Worm (Caenorhabditis elegans) whole organism, L1 larva: ENCODE results near the gene H40L08.8.

ENCODE experiments used
- C04F5.9 ChIP-seq: sonication (generic microtip); optimal IDR thresholded peaks from 2 replicates; lab custom pipeline; 2016; ENCODE audit warnings: missing genetic modification characterization, missing compliant biosample characterization
- C16A3.4 ChIP-seq: fragments of 150-350 bp; optimal IDR thresholded peaks from 2 replicates; lab custom pipeline; 2014; ENCODE audit warnings: missing biosample characterization, missing genetic modification characterization
- Y116A8C.19 ChIP-seq: sonication (generic microtip); optimal IDR thresholded peaks from 2 replicates; lab custom pipeline; 2016; ENCODE audit warnings: missing compliant biosample characterization, missing genetic modification characterization, borderline replicate concordance
- aha-1 ChIP-seq: fragments of 150-350 bp; optimal IDR thresholded peaks from 2 replicates; lab custom pipeline; 2014; ENCODE audit warnings: missing biosample characterization, missing genetic modification characterization
- aly-2 ChIP-seq: fragments of 150-350 bp; optimal IDR thresholded peaks from 2 replicates; lab custom pipeline; 2014; ENCODE audit warnings: missing biosample characterization, missing genetic modification characterization
- ama-1 ChIP-seq: fragments of 150-350 bp; optimal IDR thresholded peaks from 2 replicates; lab custom pipeline; 2014
- blmp-1 ChIP-seq: fragments of 150-350 bp; optimal IDR thresholded peaks from 2 replicates; lab custom pipeline; 2014; ENCODE audit warnings: missing biosample characterization, missing genetic modification characterization
- ceh-63 ChIP-seq: fragments of 200-800 bp; sonication (Bioruptor generic); optimal IDR thresholded peaks from 2 replicates; lab custom pipeline; 2018; ENCODE audit warnings: mild to moderate bottlenecking, missing genetic modification characterization, missing compliant biosample characterization
- ceh-8 ChIP-seq: fragments of 200-800 bp; sonication (Bioruptor generic); optimal IDR thresholded peaks from 2 replicates; lab custom pipeline; 2018; ENCODE audit warnings: mild to moderate bottlenecking, missing genetic modification characterization, moderate library complexity, missing compliant biosample characterization
- ceh-82 ChIP-seq, 3 experiments: fragments of 150-350 bp in 1 of 3; sonication (generic microtip) in 2 of 3; optimal IDR thresholded peaks; 2 replicates each; lab custom pipeline; 2014 to 2017; ENCODE audit warnings: missing biosample characterization in 3 of 3, missing genetic modification characterization in 3 of 3
- ceh-88 ChIP-seq: fragments of 200-800 bp; sonication (Bioruptor generic); IDR thresholded peaks from 2 replicates; pipeline ENCODE4 v1.3.6; 2022; ENCODE audit warnings: missing genetic modification characterization, missing compliant biosample characterization
- ces-1 ChIP-seq: fragments of 150-350 bp; optimal IDR thresholded peaks from 2 replicates; lab custom pipeline; 2014; ENCODE audit warnings: missing biosample characterization, missing genetic modification reagents, missing genetic modification characterization
- dpl-1 ChIP-seq, 3 experiments: fragments of 150-350 bp in 2 of 3; sonication (generic microtip) in 1 of 3; optimal IDR thresholded peaks; 2 replicates each; lab custom pipeline; 2014 to 2017; ENCODE audit warnings: missing biosample characterization in 3 of 3, missing genetic modification characterization in 3 of 3, missing genetic modification reagents in 3 of 3
- dsc-1 ChIP-seq: sonication (generic microtip); optimal IDR thresholded peaks from 2 replicates; lab custom pipeline; 2016; ENCODE audit warnings: mild to moderate bottlenecking, missing genetic modification characterization, missing compliant biosample characterization
- elt-2 ChIP-seq: sonication (generic microtip); optimal IDR thresholded peaks from 2 replicates; lab custom pipeline; 2016; ENCODE audit warnings: missing genetic modification characterization, mild to moderate bottlenecking, inconsistent platforms, missing compliant biosample characterization, missing genetic modification reagents
- elt-3 ChIP-seq, 6 experiments: fragments of 150-350 bp in 1 of 6; sonication (generic microtip); optimal IDR thresholded peaks; 2 replicates each; lab custom pipeline; 2017 to 2018; ENCODE audit warnings: missing biosample characterization in 6 of 6, missing genetic modification characterization in 6 of 6, inconsistent platforms in 1 of 6
- ets-5 ChIP-seq: fragments of 200-800 bp; sonication (Bioruptor generic); IDR thresholded peaks from 2 replicates; pipeline ENCODE4 v1.3.6; 2022; ENCODE audit warnings: missing genetic modification characterization, missing compliant biosample characterization
- fkh-10 ChIP-seq: sonication (generic microtip); optimal IDR thresholded peaks from 2 replicates; lab custom pipeline; 2017; ENCODE audit warnings: missing biosample characterization, missing genetic modification reagents, missing genetic modification characterization
- fkh-8 ChIP-seq: sonication (generic microtip); optimal IDR thresholded peaks from 2 replicates; lab custom pipeline; 2016; ENCODE audit warnings: mild to moderate bottlenecking, missing genetic modification characterization, missing compliant biosample characterization
- fos-1 ChIP-seq: fragments of 150-350 bp; optimal IDR thresholded peaks from 2 replicates; lab custom pipeline; 2014; ENCODE audit warnings: missing biosample characterization, missing genetic modification characterization
- hlh-4 ChIP-seq: sonication (generic microtip); optimal IDR thresholded peaks from 2 replicates; lab custom pipeline; 2016; ENCODE audit warnings: mild to moderate bottlenecking, missing genetic modification characterization, missing compliant biosample characterization
- irx-1 ChIP-seq: sonication (generic microtip); optimal IDR thresholded peaks from 2 replicates; lab custom pipeline; 2016; ENCODE audit warnings: missing genetic modification characterization, missing compliant biosample characterization
- jun-1 ChIP-seq: fragments of 150-350 bp; optimal IDR thresholded peaks from 2 replicates; lab custom pipeline; 2014; ENCODE audit warnings: missing biosample characterization, missing genetic modification reagents, missing genetic modification characterization
- lin-13 ChIP-seq: fragments of 150-350 bp; optimal IDR thresholded peaks from 2 replicates; lab custom pipeline; 2014; ENCODE audit warnings: missing biosample characterization, missing genetic modification reagents, missing genetic modification characterization
- lin-14 ChIP-seq: fragments of 200-800 bp; sonication (Bioruptor generic); optimal IDR thresholded peaks from 2 replicates; lab custom pipeline; 2018; ENCODE audit warnings: mild to moderate bottlenecking, missing genetic modification characterization, moderate library complexity, missing compliant biosample characterization
- lin-15B ChIP-seq: fragments of 150-350 bp; sonication (generic microtip); optimal IDR thresholded peaks from 3 replicates; lab custom pipeline; 2014; ENCODE audit warnings: missing biosample characterization, missing genetic modification characterization
- lin-35 ChIP-seq, 2 experiments: fragments of 150-350 bp; optimal IDR thresholded peaks; 2 replicates each; lab custom pipeline; 2014; ENCODE audit warnings: missing biosample characterization in 2 of 2, missing genetic modification characterization in 2 of 2, missing genetic modification reagents in 2 of 2
- lir-3 ChIP-seq: sonication (generic microtip); optimal IDR thresholded peaks from 2 replicates; lab custom pipeline; 2016; ENCODE audit warnings: mild to moderate bottlenecking, missing genetic modification characterization, moderate library complexity, missing compliant biosample characterization; ENCODE audit not compliant: poor library complexity
- lsy-2 ChIP-seq, 2 experiments: fragments of 150-350 bp; optimal IDR thresholded peaks; 2 replicates each; lab custom pipeline; 2014; ENCODE audit warnings: missing biosample characterization in 2 of 2, missing genetic modification characterization in 2 of 2
- mdl-1 ChIP-seq, 2 experiments: fragments of 150-350 bp; optimal IDR thresholded peaks; 2 replicates each; lab custom pipeline; 2014 to 2017; ENCODE audit warnings: missing biosample characterization in 2 of 2, missing genetic modification characterization in 2 of 2, inconsistent platforms in 1 of 2
- nhr-11 ChIP-seq: fragments of 150-350 bp; optimal IDR thresholded peaks from 2 replicates; lab custom pipeline; 2014; ENCODE audit warnings: missing biosample characterization, missing genetic modification characterization
- nhr-20 ChIP-seq: sonication (generic microtip); optimal IDR thresholded peaks from 2 replicates; lab custom pipeline; 2016; ENCODE audit warnings: mild to moderate bottlenecking, missing genetic modification characterization, missing compliant biosample characterization
- nhr-237 ChIP-seq: fragments of 150-350 bp; optimal IDR thresholded peaks from 2 replicates; lab custom pipeline; 2014; ENCODE audit warnings: missing biosample characterization, missing genetic modification characterization
- nhr-28 ChIP-seq: fragments of 150-350 bp; optimal IDR thresholded peaks from 2 replicates; lab custom pipeline; 2014; ENCODE audit warnings: missing biosample characterization, missing genetic modification characterization
- nhr-47 ChIP-seq: sonication (generic microtip); optimal IDR thresholded peaks from 2 replicates; lab custom pipeline; 2016; ENCODE audit warnings: mild to moderate bottlenecking, missing genetic modification characterization, moderate library complexity, missing compliant biosample characterization
- nhr-71 ChIP-seq: sonication (generic microtip); optimal IDR thresholded peaks from 2 replicates; lab custom pipeline; 2016; ENCODE audit warnings: mild to moderate bottlenecking, missing genetic modification characterization, moderate library complexity, missing compliant biosample characterization
- nhr-84 ChIP-seq: sonication (generic microtip); optimal IDR thresholded peaks from 2 replicates; lab custom pipeline; 2017; ENCODE audit warnings: missing biosample characterization, missing genetic modification characterization
- nhr-85 ChIP-seq: sonication (generic microtip); peaks from one replicate; lab custom pipeline; 2016; ENCODE audit warnings: missing genetic modification characterization, inconsistent platforms, missing compliant biosample characterization
- pqm-1 ChIP-seq: sonication (generic microtip); optimal IDR thresholded peaks from 3 replicates; lab custom pipeline; 2017; ENCODE audit warnings: missing biosample characterization, missing genetic modification characterization
- rnt-1 ChIP-seq: sonication (generic microtip); optimal IDR thresholded peaks from 2 replicates; lab custom pipeline; 2016; ENCODE audit warnings: mild to moderate bottlenecking, missing genetic modification characterization, moderate library complexity, missing compliant biosample characterization
- skn-1 ChIP-seq: fragments of 150-350 bp; optimal IDR thresholded peaks from 2 replicates; lab custom pipeline; 2014; ENCODE audit warnings: missing biosample characterization, missing genetic modification characterization
- sox-4 ChIP-seq: sonication (generic microtip); optimal IDR thresholded peaks from 2 replicates; lab custom pipeline; 2016; ENCODE audit warnings: missing genetic modification characterization, missing compliant biosample characterization
- sptf-1 ChIP-seq: fragments of 150-350 bp; optimal IDR thresholded peaks from 2 replicates; lab custom pipeline; 2014; ENCODE audit warnings: missing biosample characterization, missing genetic modification characterization
- sup-37 ChIP-seq: fragments of 200-800 bp; sonication (Bioruptor generic); optimal IDR thresholded peaks from 2 replicates; lab custom pipeline; 2018; ENCODE audit warnings: mild to moderate bottlenecking, missing genetic modification characterization, missing compliant biosample characterization
- swsn-7 ChIP-seq: sonication (generic microtip); optimal IDR thresholded peaks from 2 replicates; lab custom pipeline; 2016; ENCODE audit warnings: missing genetic modification characterization, missing compliant biosample characterization
- tlp-1 ChIP-seq: fragments of 150-350 bp; optimal IDR thresholded peaks from 2 replicates; lab custom pipeline; 2014; ENCODE audit warnings: missing biosample characterization, missing genetic modification characterization
- unc-130 ChIP-seq: fragments of 150-350 bp; optimal IDR thresholded peaks from 2 replicates; lab custom pipeline; 2017; ENCODE audit warnings: missing biosample characterization, missing genetic modification characterization, inconsistent platforms
- unc-86 ChIP-seq: sonication (generic microtip); optimal IDR thresholded peaks from 2 replicates; lab custom pipeline; 2016; ENCODE audit warnings: missing genetic modification characterization, missing compliant biosample characterization
- unc-98 ChIP-seq: fragments of 200-800 bp; sonication (Bioruptor generic); IDR thresholded peaks from 2 replicates; pipeline ENCODE4 v1.3.6; 2022; ENCODE audit warnings: missing genetic modification characterization, missing compliant biosample characterization
- xbp-1 ChIP-seq: sonication (generic microtip); optimal IDR thresholded peaks from 2 replicates; lab custom pipeline; 2016; ENCODE audit warnings: missing genetic modification characterization, missing compliant biosample characterization
- zag-1 ChIP-seq: fragments of 150-350 bp; optimal IDR thresholded peaks from 2 replicates; lab custom pipeline; 2014; ENCODE audit warnings: missing biosample characterization, missing genetic modification characterization
- ztf-11 ChIP-seq, 2 experiments: sonication (generic microtip); optimal IDR thresholded peaks; 2 replicates each; lab custom pipeline; 2016 to 2017; ENCODE audit warnings: missing genetic modification characterization in 2 of 2, missing biosample characterization in 1 of 2, missing compliant biosample characterization in 1 of 2
- ztf-4 ChIP-seq: fragments of 150-350 bp; optimal IDR thresholded peaks from 2 replicates; lab custom pipeline; 2014; ENCODE audit warnings: missing biosample characterization, missing genetic modification characterization

The H40L08.8 gene

DNA sequence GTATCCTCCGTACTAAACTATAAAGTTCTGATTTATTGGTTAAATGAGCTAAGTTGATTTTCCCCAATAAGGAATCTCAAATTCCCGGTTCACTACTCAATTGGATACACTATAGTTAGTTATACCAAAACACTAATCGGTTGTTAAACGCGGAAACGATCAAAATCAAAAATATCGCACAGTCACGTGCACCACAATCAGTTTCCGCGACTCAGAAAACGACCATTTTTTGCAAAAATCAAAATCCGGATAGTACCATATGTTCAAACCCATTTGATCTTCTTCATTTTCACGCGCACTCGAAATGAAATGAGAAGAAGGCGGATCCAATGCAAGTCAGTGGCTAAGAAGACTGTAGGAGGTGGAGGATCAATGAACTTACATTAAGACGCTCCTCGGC lies 4.1 kb upstream of the H40L08.8 start (continued):
- TF ChIP-seq nhr-237 (tag; lab: Kevin White, UChicago), result no peak

ce11 chrX:15079406-15079805 lies 2.0 kb upstream of the H40L08.8 start:
- TF ChIP-seq nhr-47, result no peak
- TF ChIP-seq zag-1 (tag; lab: Kevin White, UChicago), result no peak
- no peak for TF ChIP-seq pqm-1 (tag; lab: Kevin White, UChicago)
- no peak for TF ChIP-seq ceh-82 (tag; optimal IDR thresholded peaks at IDR 0.05; lab: Kevin White, UChicago)
- no peak for TF ChIP-seq hlh-4
- no peak for TF ChIP-seq unc-98 (GFP tag; lab: Robert Waterston, UW)
- TF ChIP-seq nhr-28 (tag; lab: Kevin White, UChicago), result no peak
- no peak for TF ChIP-seq irx-1
- TF ChIP-seq lin-13 (GFP tag; lab: Kevin White, UChicago), result no peak
- no peak for TF ChIP-seq lir-3 (tag; lab: Kevin White, UChicago)
- TF ChIP-seq elt-3 (tag; optimal IDR thresholded peaks at IDR 0.05; lab: Kevin White, UChicago), result peak in 5 of 6 experiments; percentile 48 to 92 (median 69)
- no peak for TF ChIP-seq unc-86 (tag; lab: Kevin White, UChicago)
- TF ChIP-seq sptf-1 (tag; lab: Kevin White, UChicago), result no peak
- TF ChIP-seq sup-37, result no peak
- TF ChIP-seq dpl-1 (GFP tag; optimal IDR thresholded peaks at IDR 0.05; lab: Kevin White, UChicago), result no peak
- peak; percentile 69 for TF ChIP-seq nhr-71 (tag; lab: Kevin White, UChicago)
- TF ChIP-seq ceh-63 (GFP tag; lab: Kevin White, UChicago), result no peak
- no peak for TF ChIP-seq C04F5.9 (tag; lab: Kevin White, UChicago)
- TF ChIP-seq fkh-8 (tag; lab: Kevin White, UChicago), result no peak
- peak; percentile 64 for TF ChIP-seq lin-14 (GFP tag; lab: Kevin White, UChicago)
- no peak for TF ChIP-seq aly-2 (tag; lab: Kevin White, UChicago)
- no peak for TF ChIP-seq ceh-8 (GFP tag; lab: Kevin White, UChicago)
- no peak for TF ChIP-seq fkh-10 (GFP tag; lab: Kevin White, UChicago)
- no peak for TF ChIP-seq nhr-84 (tag; lab: Kevin White, UChicago)
- peak; percentile 5 for TF ChIP-seq C16A3.4 (tag; lab: Kevin White, UChicago)
- peak in 1 of 2 experiments; percentile 32 for TF ChIP-seq lsy-2 (tag; optimal IDR thresholded peaks at IDR 0.05; lab: Kevin White, UChicago)
- no peak for TF ChIP-seq jun-1 (tag; lab: Kevin White, UChicago)
- TF ChIP-seq lin-35 (GFP tag; optimal IDR thresholded peaks at IDR 0.05; lab: Kevin White, UChicago), result peak in 1 of 2 experiments; percentile 45
- no peak for TF ChIP-seq ceh-88
- peak; percentile 63 for TF ChIP-seq unc-130 (tag; lab: Kevin White, UChicago)
- TF ChIP-seq swsn-7 (tag; lab: Kevin White, UChicago), result no peak
- TF ChIP-seq Y116A8C.19, result no peak
- peak; percentile 86 for TF ChIP-seq blmp-1 (tag; lab: Kevin White, UChicago)
- no peak for TF ChIP-seq skn-1 (tag; lab: Kevin White, UChicago)
- TF ChIP-seq tlp-1 (tag; lab: Kevin White, UChicago), result no peak
- no peak for TF ChIP-seq ces-1 (GFP tag; lab: Kevin White, UChicago)
- no peak for TF ChIP-seq sox-4 (tag; lab: Kevin White, UChicago)
- peak in 1 of 2 experiments; percentile 74 for TF ChIP-seq mdl-1 (tag; optimal IDR thresholded peaks at IDR 0.05; lab: Kevin White, UChicago)
- no peak for TF ChIP-seq dsc-1 (tag; lab: Kevin White, UChicago)
- TF ChIP-seq rnt-1 (tag; lab: Kevin White, UChicago), result no peak
- no peak for TF ChIP-seq elt-2 (tag; lab: Kevin White, UChicago)
- no peak for TF ChIP-seq aha-1 (tag; lab: Kevin White, UChicago)
- TF ChIP-seq xbp-1, result no peak
- peak; percentile 92 for TF ChIP-seq nhr-85 (tag; lab: Kevin White, UChicago)
- no peak for TF ChIP-seq lin-15B (tag; lab: Kevin White, UChicago)
- TF ChIP-seq nhr-20 (tag; lab: Kevin White, UChicago), result peak; percentile 83
- no peak for TF ChIP-seq ztf-11 (tag; optimal IDR thresholded peaks at IDR 0.05; lab: Kevin White, UChicago)
- TF ChIP-seq nhr-11 (tag; lab: Kevin White, UChicago), result no peak
- TF ChIP-seq ets-5, result no peak
- no peak for TF ChIP-seq ztf-4 (tag; lab: Kevin White, UChicago)
- TF ChIP-seq fos-1 (tag; lab: Kevin White, UChicago), result no peak
- TF ChIP-seq ama-1 (lab: Kevin White, UChicago), result no peak
- no peak for TF ChIP-seq nhr-237 (tag; lab: Kevin White, UChicago)
